Worm (Caenorhabditis elegans): ENCODE measurements around the gene K07H8.7.

- no peak for TF ChIP-seq lin-13 (tag; optimal IDR thresholded peaks at IDR 0.05)
- TF ChIP-seq unc-120 (tag; optimal IDR thresholded peaks at IDR 0.05; ENCODE audit: poor library complexity, severe bottlenecking), result no peak
- no peak for TF ChIP-seq unc-62 (GFP tag; optimal IDR thresholded peaks at IDR 0.05)
- TF ChIP-seq lsy-2 (tag; optimal IDR thresholded peaks at IDR 0.05), result no peak
- no peak for TF ChIP-seq snpc-4 (tag; optimal IDR thresholded peaks at IDR 0.05)
Measured at ce11 chrIV:8232428-8232827, 27.4 kb downstream of the K07H8.7 start.
